Worm (Caenorhabditis elegans) whole organism, late embryonic: ENCODE results near the gene frpr-1.

Experiments used
- C38D4.7 ChIP-seq: fragments of 200-800 bp; sonication (Bioruptor generic); optimal IDR thresholded peaks from 2 replicates; lab custom pipeline; 2018; ENCODE audit warnings: mild to moderate bottlenecking, missing genetic modification characterization, moderate library complexity, missing compliant biosample characterization
- F13H6.1 ChIP-seq: sonication (generic microtip); optimal IDR thresholded peaks from 2 replicates; lab custom pipeline; 2016; ENCODE audit warnings: missing genetic modification characterization, missing compliant biosample characterization
- K09A11.1 ChIP-seq: sonication (generic microtip); optimal IDR thresholded peaks from 2 replicates; lab custom pipeline; 2017; ENCODE audit warnings: antibody characterized with exemption, mild to moderate bottlenecking, missing genetic modification characterization, missing compliant biosample characterization; ENCODE audit not compliant: insufficient read depth
- T23F11.4 ChIP-seq: fragments of 200-800 bp; sonication (Bioruptor generic); optimal IDR thresholded peaks from 2 replicates; lab custom pipeline; 2018; ENCODE audit warnings: mild to moderate bottlenecking, missing genetic modification characterization, missing compliant biosample characterization
- Y22D7AL.16 ChIP-seq: sonication (generic microtip); optimal IDR thresholded peaks from 2 replicates; lab custom pipeline; 2016; ENCODE audit warnings: missing genetic modification characterization, missing compliant biosample characterization
- ahr-1 ChIP-seq: sonication (generic microtip); optimal IDR thresholded peaks from 2 replicates; lab custom pipeline; 2016; ENCODE audit warnings: missing genetic modification characterization, missing compliant biosample characterization
- ama-1 ChIP-seq: fragments of 150-350 bp; optimal IDR thresholded peaks from 2 replicates; lab custom pipeline; 2014
- ceh-14 ChIP-seq: sonication (generic microtip); optimal IDR thresholded peaks from 2 replicates; lab custom pipeline; 2016; ENCODE audit warnings: missing genotype, missing genetic modification characterization, missing compliant biosample characterization
- ceh-18 ChIP-seq: sonication (generic microtip); optimal IDR thresholded peaks from 2 replicates; lab custom pipeline; 2016; ENCODE audit warnings: missing genetic modification characterization, missing compliant biosample characterization
- ceh-19 ChIP-seq: fragments of 200-800 bp; sonication (Bioruptor generic); optimal IDR thresholded peaks from 2 replicates; lab custom pipeline; 2018; ENCODE audit warnings: mild to moderate bottlenecking, missing genetic modification characterization, missing compliant biosample characterization
- ceh-22 ChIP-seq: sonication (generic microtip); optimal IDR thresholded peaks from 2 replicates; lab custom pipeline; 2017; ENCODE audit warnings: missing biosample characterization, missing genetic modification characterization
- ceh-24 ChIP-seq: sonication (generic microtip); optimal IDR thresholded peaks from 2 replicates; lab custom pipeline; 2016; ENCODE audit warnings: mild to moderate bottlenecking, missing genetic modification characterization, missing compliant biosample characterization
- ceh-30 ChIP-seq: fragments of 150-350 bp; optimal IDR thresholded peaks from 2 replicates; lab custom pipeline; 2014; ENCODE audit warnings: missing biosample characterization, missing genetic modification characterization
- ceh-34 ChIP-seq: sonication (generic microtip); optimal IDR thresholded peaks from 2 replicates; lab custom pipeline; 2016; ENCODE audit warnings: mild to moderate bottlenecking, missing genetic modification characterization, missing compliant biosample characterization
- ceh-45 ChIP-seq: fragments of 200-800 bp; sonication (Bioruptor generic); IDR thresholded peaks from 2 replicates; pipeline ENCODE4 v1.3.6; 2022; ENCODE audit warnings: missing genetic modification reagents, missing genetic modification characterization, missing compliant biosample characterization
- ceh-48 ChIP-seq: sonication (generic microtip); optimal IDR thresholded peaks from 2 replicates; lab custom pipeline; 2016; ENCODE audit warnings: missing genetic modification characterization, inconsistent platforms, missing compliant biosample characterization
- ceh-6 ChIP-seq: fragments of 200-800 bp; sonication (Bioruptor generic); optimal IDR thresholded peaks from 2 replicates; lab custom pipeline; 2018; ENCODE audit warnings: mild to moderate bottlenecking, missing genetic modification characterization, missing compliant biosample characterization
- ceh-9 ChIP-seq: sonication (generic microtip); optimal IDR thresholded peaks from 2 replicates; lab custom pipeline; 2016; ENCODE audit warnings: mild to moderate bottlenecking, missing genetic modification characterization, inconsistent platforms, missing compliant biosample characterization
- che-1 ChIP-seq: sonication (generic microtip); optimal IDR thresholded peaks from 2 replicates; lab custom pipeline; 2016; ENCODE audit warnings: mild to moderate bottlenecking, missing genetic modification characterization, missing compliant biosample characterization
- dve-1 ChIP-seq: sonication (generic microtip); optimal IDR thresholded peaks from 2 replicates; lab custom pipeline; 2017; ENCODE audit warnings: antibody characterized with exemption, mild to moderate bottlenecking, missing genetic modification characterization, missing compliant biosample characterization
- elt-2 ChIP-seq: sonication (generic microtip); optimal IDR thresholded peaks from 2 replicates; lab custom pipeline; 2016; ENCODE audit warnings: missing genetic modification reagents, missing genetic modification characterization, missing compliant biosample characterization
- ets-4 ChIP-seq: sonication (generic microtip); optimal IDR thresholded peaks from 2 replicates; lab custom pipeline; 2016; ENCODE audit warnings: missing genetic modification characterization, missing compliant biosample characterization
- fkh-10 ChIP-seq: fragments of 150-350 bp; optimal IDR thresholded peaks from 2 replicates; lab custom pipeline; 2014; ENCODE audit warnings: missing biosample characterization, missing genetic modification reagents, missing genetic modification characterization
- gmeb-2 ChIP-seq: sonication (generic microtip); optimal IDR thresholded peaks from 2 replicates; lab custom pipeline; 2016; ENCODE audit warnings: missing genetic modification characterization, inconsistent platforms, missing compliant biosample characterization
- hlh-6 ChIP-seq: sonication (generic microtip); optimal IDR thresholded peaks from 2 replicates; lab custom pipeline; 2016; ENCODE audit warnings: missing genotype, missing genetic modification characterization, missing compliant biosample characterization
- hlh-8 ChIP-seq: sonication (generic microtip); optimal IDR thresholded peaks from 2 replicates; lab custom pipeline; 2016; ENCODE audit warnings: missing genotype, missing genetic modification characterization, missing compliant biosample characterization
- lim-6 ChIP-seq: sonication (generic microtip); optimal IDR thresholded peaks from 2 replicates; lab custom pipeline; 2016; ENCODE audit warnings: missing genetic modification characterization, missing compliant biosample characterization
- lin-11 ChIP-seq: fragments of 200-800 bp; sonication (Bioruptor generic); optimal IDR thresholded peaks from 2 replicates; lab custom pipeline; 2018; ENCODE audit warnings: mild to moderate bottlenecking, missing genetic modification characterization, missing compliant biosample characterization
- mec-3 ChIP-seq: sonication (generic microtip); optimal IDR thresholded peaks from 2 replicates; lab custom pipeline; 2016; ENCODE audit warnings: borderline replicate concordance, missing genetic modification characterization, missing compliant biosample characterization
- nhr-11 ChIP-seq: fragments of 150-350 bp; optimal IDR thresholded peaks from 2 replicates; lab custom pipeline; 2014; ENCODE audit warnings: missing biosample characterization, missing genetic modification characterization
- nhr-232 ChIP-seq: sonication (generic microtip); optimal IDR thresholded peaks from 2 replicates; lab custom pipeline; 2016; ENCODE audit warnings: missing genetic modification characterization, missing compliant biosample characterization
- odd-2 ChIP-seq: sonication (generic microtip); optimal IDR thresholded peaks from 2 replicates; lab custom pipeline; 2017; ENCODE audit warnings: antibody characterized with exemption, mild to moderate bottlenecking, missing genetic modification characterization, missing compliant biosample characterization
- pag-3 ChIP-seq: sonication (generic microtip); optimal IDR thresholded peaks from 2 replicates; lab custom pipeline; 2016; ENCODE audit warnings: missing compliant biosample characterization, missing genetic modification characterization, borderline replicate concordance
- pax-1 ChIP-seq: fragments of 150-350 bp; optimal IDR thresholded peaks from 2 replicates; lab custom pipeline; 2014; ENCODE audit warnings: missing biosample characterization, missing genetic modification characterization
- pqm-1 ChIP-seq: sonication (generic microtip); optimal IDR thresholded peaks from 2 replicates; lab custom pipeline; 2016; ENCODE audit warnings: missing genetic modification characterization, missing compliant biosample characterization
- ref-2 ChIP-seq: sonication (generic microtip); optimal IDR thresholded peaks from 2 replicates; lab custom pipeline; 2016; ENCODE audit warnings: missing genetic modification characterization, missing compliant biosample characterization
- sdc-2 ChIP-seq: sonication (generic microtip); optimal IDR thresholded peaks from 2 replicates; lab custom pipeline; 2016; ENCODE audit warnings: missing genotype, missing genetic modification characterization, missing compliant biosample characterization
- sox-4 ChIP-seq: sonication (generic microtip); optimal IDR thresholded peaks from 2 replicates; lab custom pipeline; 2017; ENCODE audit warnings: mild to moderate bottlenecking, missing genetic modification characterization, inconsistent platforms, missing compliant biosample characterization
- tbx-2 ChIP-seq: sonication (generic microtip); optimal IDR thresholded peaks from 2 replicates; lab custom pipeline; 2016; ENCODE audit warnings: missing genetic modification characterization, missing compliant biosample characterization
- tbx-7 ChIP-seq: sonication (generic microtip); optimal IDR thresholded peaks from 2 replicates; lab custom pipeline; 2016; ENCODE audit warnings: missing genotype, missing genetic modification characterization, missing compliant biosample characterization
- ttx-3 ChIP-seq: sonication (generic microtip); optimal IDR thresholded peaks from 2 replicates; lab custom pipeline; 2016; ENCODE audit warnings: missing genetic modification reagents, missing genetic modification characterization, missing compliant biosample characterization
- unc-42 ChIP-seq: sonication (generic microtip); optimal IDR thresholded peaks from 2 replicates; lab custom pipeline; 2016; ENCODE audit warnings: missing genotype, missing genetic modification characterization, missing compliant biosample characterization
- unc-55 ChIP-seq: sonication (generic microtip); optimal IDR thresholded peaks from 2 replicates; lab custom pipeline; 2017; ENCODE audit warnings: missing biosample characterization, missing genetic modification reagents, missing genetic modification characterization
- ztf-16 ChIP-seq: sonication (generic microtip); optimal IDR thresholded peaks from 2 replicates; lab custom pipeline; 2017; ENCODE audit warnings: missing genetic modification characterization, missing compliant biosample characterization

Gene frpr-1

ce11 chrX:8163555-8163954 lies 34.1 kb upstream of the frpr-1 start (continued):
- TF ChIP-seq ahr-1 (tag; lab: Kevin White, UChicago) (no peak), ceh-45 (no peak), ceh-14 (tag; lab: Kevin White, UChicago) (peak; percentile 28), ceh-22 (no peak), hlh-8 (tag; lab: Kevin White, UChicago) (no peak), pqm-1 (tag; lab: Kevin White, UChicago) (no peak), ttx-3 (tag; lab: Kevin White, UChicago) (no peak), sdc-2 (peak; percentile 65), dve-1 (tag; lab: Kevin White, UChicago) (no peak), ceh-19 (peak; percentile 14), lim-6 (tag; lab: Kevin White, UChicago) (no peak), F13H6.1 (tag; lab: Kevin White, UChicago) (no peak), Y22D7AL.16 (tag; lab: Kevin White, UChicago) (no peak), nhr-232 (no peak), hlh-6 (tag; lab: Kevin White, UChicago) (no peak), ceh-30 (tag; lab: Kevin White, UChicago) (no peak), C38D4.7 (GFP tag; lab: Kevin White, UChicago) (no peak), fkh-10 (GFP tag; lab: Kevin White, UChicago) (no peak), che-1 (no peak), T23F11.4 (GFP tag; lab: Kevin White, UChicago) (peak; percentile 43), unc-55 (GFP tag; lab: Kevin White, UChicago) (no peak), ama-1 (lab: Kevin White, UChicago) (no peak), gmeb-2 (tag; lab: Kevin White, UChicago) (no peak), tbx-2 (tag; lab: Kevin White, UChicago) (peak; percentile 62), ets-4 (tag; lab: Kevin White, UChicago) (no peak), nhr-11 (no peak), elt-2 (tag; lab: Kevin White, UChicago) (no peak), pax-1 (tag; lab: Kevin White, UChicago) (no peak), ceh-34 (tag; lab: Kevin White, UChicago) (peak; percentile 24), sox-4 (tag; lab: Kevin White, UChicago) (no peak), ceh-24 (tag; lab: Kevin White, UChicago) (no peak), ceh-18 (tag; lab: Kevin White, UChicago) (peak; percentile 29), ceh-9 (no peak), K09A11.1 (tag; lab: Kevin White, UChicago) (no peak), ztf-16 (tag; lab: Kevin White, UChicago) (no peak), tbx-7 (tag; lab: Kevin White, UChicago) (no peak), pag-3 (tag; lab: Kevin White, UChicago) (peak; percentile 49), unc-42 (peak; percentile 49), ceh-48 (tag; lab: Kevin White, UChicago) (peak; percentile 65), odd-2 (no peak), lin-11 (tag; lab: Kevin White, UChicago) (no peak)
- TF ChIP-seq, all 69 proteins: peak for 14

- TF ChIP-seq mec-3 (tag; lab: Kevin White, UChicago) (no peak), ceh-6 (no peak), nhr-11 (no peak), ceh-9 (no peak), nhr-232 (no peak), ceh-30 (tag; lab: Kevin White, UChicago) (no peak), C38D4.7 (GFP tag; lab: Kevin White, UChicago) (no peak), ama-1 (lab: Kevin White, UChicago) (no peak), ceh-14 (tag; lab: Kevin White, UChicago) (no peak), ref-2 (no peak), pag-3 (tag; lab: Kevin White, UChicago) (no peak)
These were observed 33.4 kb upstream of the frpr-1 start, which contains the start of gene F22F1.3 for ce11 chrX:8162793-8163192. Gene F22F1.3, minus strand, starts transcription at chrX:8163073.
